Fruit fly (Drosophila melanogaster) whole organism, embryonic: ENCODE results near the gene CG14402.

Experiments
- ATbp ChIP-seq: fragments of 200-800 bp; sonication (Bioruptor generic); optimal IDR thresholded peaks from 2 replicates; lab custom pipeline; 2017; ENCODE audit warnings: missing biosample characterization, mild to moderate bottlenecking, missing genetic modification characterization, missing genetic modification reagents
- CG11398 ChIP-seq: fragments of 200-800 bp; sonication (Bioruptor generic); optimal IDR thresholded peaks from 2 replicates; lab custom pipeline; 2016; ENCODE audit warnings: missing biosample characterization, missing genetic modification characterization
- CG11560 ChIP-seq: fragments of 200-800 bp; sonication (Bioruptor generic); IDR thresholded peaks from 3 replicates; pipeline ENCODE4 v1.3.6; 2022; ENCODE audit warnings: missing biosample characterization, missing genetic modification characterization
- CG11695 ChIP-seq: fragments of 200-800 bp; sonication (Bioruptor generic); IDR thresholded peaks from 3 replicates; pipeline ENCODE4 v1.3.6; 2022; ENCODE audit warnings: missing biosample characterization, missing genetic modification characterization
- CG12155 ChIP-seq: fragments of 200-800 bp; sonication (Bioruptor generic); optimal IDR thresholded peaks from 3 replicates; lab custom pipeline; 2016; ENCODE audit warnings: missing biosample characterization, missing genetic modification characterization
- CG12659 ChIP-seq: fragments of 200-800 bp; sonication (Bioruptor generic); optimal IDR thresholded peaks from 3 replicates; lab custom pipeline; 2017; ENCODE audit warnings: mild to moderate bottlenecking, missing biosample characterization, missing genetic modification reagents, missing genetic modification characterization
- CG14014 ChIP-seq: fragments of 200-800 bp; sonication (Bioruptor generic); IDR thresholded peaks from 2 replicates; pipeline ENCODE4 v1.3.6; 2022; ENCODE audit warnings: missing biosample characterization, missing genetic modification characterization
- CG15269 ChIP-seq: fragments of 200-800 bp; sonication (Bioruptor generic); optimal IDR thresholded peaks from 2 replicates; lab custom pipeline; 2018; ENCODE audit warnings: missing biosample characterization, mild to moderate bottlenecking, missing genetic modification characterization, moderate library complexity
- CG1602 ChIP-seq: fragments of 200-800 bp; sonication (Bioruptor generic); optimal IDR thresholded peaks from 3 replicates; lab custom pipeline; 2016; ENCODE audit warnings: missing biosample characterization, missing genetic modification characterization
- CG1603 ChIP-seq: fragments of 200-800 bp; sonication (Bioruptor generic); optimal IDR thresholded peaks from 2 replicates; lab custom pipeline; 2019; ENCODE audit warnings: missing biosample characterization, mild to moderate bottlenecking, missing genetic modification characterization, moderate library complexity
- CG16813 ChIP-seq: fragments of 200-800 bp; sonication (Bioruptor generic); IDR thresholded peaks from 3 replicates; pipeline ENCODE4 v1.3.6; 2022; ENCODE audit warnings: missing biosample characterization, missing genetic modification characterization; ENCODE audit not compliant: partially characterized antibody
- CG17359 ChIP-seq: fragments of 200-800 bp; sonication (Bioruptor generic); optimal IDR thresholded peaks from 3 replicates; lab custom pipeline; 2018; ENCODE audit warnings: missing biosample characterization, mild to moderate bottlenecking, missing genetic modification characterization, moderate library complexity
- CG17385 ChIP-seq: fragments of 200-800 bp; sonication (Bioruptor generic); optimal IDR thresholded peaks from 3 replicates; lab custom pipeline; 2018; ENCODE audit warnings: missing biosample characterization, mild to moderate bottlenecking, missing genetic modification characterization
- CG17612 ChIP-seq: fragments of 200-800 bp; sonication (Bioruptor generic); IDR thresholded peaks from 2 replicates; pipeline ENCODE4 v1.3.6; 2022; ENCODE audit warnings: missing biosample characterization, missing genetic modification characterization
- CG17829 ChIP-seq: fragments of 200-800 bp; optimal IDR thresholded peaks from 2 replicates; lab custom pipeline; 2019; ENCODE audit warnings: missing biosample characterization, mild to moderate bottlenecking, missing genetic modification characterization, moderate library complexity
- CG18262 ChIP-seq: fragments of 200-800 bp; optimal IDR thresholded peaks from 3 replicates; lab custom pipeline; 2019; ENCODE audit warnings: missing biosample characterization, mild to moderate bottlenecking, missing genetic modification characterization, moderate library complexity
- CG2712 ChIP-seq: fragments of 200-800 bp; optimal IDR thresholded peaks from 3 replicates; lab custom pipeline; 2019; ENCODE audit warnings: missing biosample characterization, mild to moderate bottlenecking, missing genetic modification characterization, moderate library complexity
- CG31365 ChIP-seq: fragments of 200-800 bp; sonication (Bioruptor generic); optimal IDR thresholded peaks from 2 replicates; lab custom pipeline; 2018; ENCODE audit warnings: missing biosample characterization, mild to moderate bottlenecking, missing genetic modification characterization
- CG32772 ChIP-seq: fragments of 200-800 bp; sonication (Bioruptor generic); IDR thresholded peaks from 2 replicates; pipeline ENCODE4 v1.3.6; 2022; ENCODE audit warnings: missing biosample characterization, missing genetic modification characterization
- CG3281 ChIP-seq: fragments of 200-800 bp; sonication (Bioruptor generic); optimal IDR thresholded peaks from 3 replicates; lab custom pipeline; 2017; ENCODE audit warnings: missing biosample characterization, mild to moderate bottlenecking, missing genetic modification characterization
- CG4360 ChIP-seq: fragments of 200-800 bp; sonication (Bioruptor generic); IDR thresholded peaks from 2 replicates; pipeline ENCODE4 v1.3.6; 2022; ENCODE audit warnings: missing biosample characterization, missing genetic modification characterization
- CG5953 ChIP-seq: fragments of 200-800 bp; sonication (Bioruptor generic); IDR thresholded peaks from 2 replicates; pipeline ENCODE4 v1.3.6; 2022; ENCODE audit warnings: missing biosample characterization, missing genetic modification characterization
- CG8290 ChIP-seq, 3 experiments: fragments of 200-800 bp; sonication (Bioruptor generic); optimal IDR thresholded peaks; 2 replicates each; lab custom pipeline; 2016 to 2019; ENCODE audit warnings: missing biosample characterization in 3 of 3, missing genetic modification characterization in 3 of 3, mild to moderate bottlenecking in 2 of 3, moderate library complexity in 1 of 3
- Hr51 ChIP-seq, 2 experiments: fragments of 200-800 bp; sonication (Bioruptor generic); optimal IDR thresholded peaks; 2 replicates in 1 of 2; 3 replicates in 1 of 2; lab custom pipeline; 2016 to 2018; ENCODE audit warnings: missing biosample characterization in 2 of 2, missing genetic modification characterization in 2 of 2, mild to moderate bottlenecking in 1 of 2, moderate library complexity in 1 of 2
- Ptx1 ChIP-seq: fragments of 200-800 bp; sonication (Bioruptor generic); IDR thresholded peaks from 2 replicates; pipeline ENCODE4 v1.3.6; 2022; ENCODE audit warnings: missing biosample characterization, missing genetic modification characterization
- Scr ChIP-seq: fragments of 200-800 bp; sonication (Bioruptor generic); IDR thresholded peaks from 2 replicates; pipeline ENCODE4 v1.3.6; 2022; ENCODE audit warnings: missing biosample characterization, missing genetic modification characterization; ENCODE audit not compliant: partially characterized antibody
- abd-A ChIP-seq: fragments of 200-800 bp; sonication (Bioruptor generic); optimal IDR thresholded peaks from 3 replicates; lab custom pipeline; 2019; ENCODE audit warnings: missing biosample characterization, mild to moderate bottlenecking, missing genetic modification characterization, moderate library complexity
- amos ChIP-seq: fragments of 200-800 bp; sonication (Bioruptor generic); IDR thresholded peaks from 2 replicates; pipeline ENCODE4 v1.3.6; 2022; ENCODE audit warnings: missing biosample characterization, missing genetic modification characterization; ENCODE audit not compliant: partially characterized antibody
- bab2 ChIP-seq: fragments of 200-800 bp; sonication (Bioruptor generic); optimal IDR thresholded peaks from 2 replicates; lab custom pipeline; 2016; ENCODE audit warnings: missing biosample characterization, missing genetic modification characterization
- bsh ChIP-seq, 2 experiments: fragments of 200-800 bp; sonication (Bioruptor generic); optimal IDR thresholded peaks; 2 replicates each; lab custom pipeline; 2017 to 2018; ENCODE audit warnings: mild to moderate bottlenecking in 2 of 2, missing biosample characterization in 2 of 2, missing genetic modification characterization in 2 of 2, moderate library complexity in 1 of 2
- cas ChIP-seq: fragments of 200-800 bp; sonication (Bioruptor generic); IDR thresholded peaks from 2 replicates; pipeline ENCODE4 v1.3.6; 2022; ENCODE audit warnings: missing biosample characterization, missing genetic modification characterization
- caup ChIP-seq: fragments of 200-800 bp; sonication (Bioruptor generic); optimal IDR thresholded peaks from 3 replicates; lab custom pipeline; 2017; ENCODE audit warnings: missing biosample characterization, mild to moderate bottlenecking, missing genetic modification characterization, moderate library complexity; ENCODE audit not compliant: severe bottlenecking
- ci ChIP-seq: fragments of 200-800 bp; sonication (Bioruptor generic); IDR thresholded peaks from 3 replicates; pipeline ENCODE4 v1.3.6; 2022; ENCODE audit warnings: missing biosample characterization, missing genetic modification characterization
- dpn ChIP-seq, 2 experiments: fragments of 200-800 bp; sonication (Bioruptor generic); optimal IDR thresholded peaks; 3 replicates each; lab custom pipeline; 2016; ENCODE audit warnings: missing biosample characterization in 2 of 2, missing genetic modification characterization in 2 of 2
- fd3F ChIP-seq: fragments of 200-800 bp; sonication (Bioruptor generic); optimal IDR thresholded peaks from 2 replicates; lab custom pipeline; 2018; ENCODE audit warnings: missing biosample characterization, mild to moderate bottlenecking, missing genetic modification characterization, moderate library complexity
- fu2 ChIP-seq: fragments of 200-800 bp; sonication (Bioruptor generic); optimal IDR thresholded peaks from 2 replicates; lab custom pipeline; 2016; ENCODE audit warnings: missing biosample characterization, missing genetic modification characterization
- grau ChIP-seq: fragments of 200-800 bp; optimal IDR thresholded peaks from 3 replicates; lab custom pipeline; 2019; ENCODE audit warnings: missing biosample characterization, mild to moderate bottlenecking, missing genetic modification characterization, moderate library complexity
- gsb ChIP-seq: fragments of 200-800 bp; sonication (Bioruptor generic); IDR thresholded peaks from 2 replicates; pipeline ENCODE4 v1.3.6; 2022; ENCODE audit warnings: missing biosample characterization, missing genetic modification characterization
- ham ChIP-seq: fragments of 200-800 bp; sonication (Bioruptor generic); IDR thresholded peaks from 2 replicates; pipeline ENCODE4 v1.3.6; 2022; ENCODE audit warnings: missing biosample characterization, missing genetic modification characterization
- onecut ChIP-seq: fragments of 200-800 bp; sonication (Bioruptor generic); IDR thresholded peaks from 2 replicates; pipeline ENCODE4 v1.3.6; 2022; ENCODE audit warnings: missing biosample characterization, missing genetic modification characterization
- otp ChIP-seq: fragments of 200-800 bp; sonication (Bioruptor generic); IDR thresholded peaks from 3 replicates; pipeline ENCODE4, ENCODE4 v1.3.6; 2022; ENCODE audit warnings: missing biosample characterization, missing genetic modification characterization
- pzg ChIP-seq: fragments of 200-800 bp; sonication (Bioruptor generic); optimal IDR thresholded peaks from 3 replicates; lab custom pipeline; 2018; ENCODE audit warnings: missing biosample characterization, mild to moderate bottlenecking, missing genetic modification characterization, moderate library complexity
- sd ChIP-seq: fragments of 200-800 bp; sonication (Bioruptor generic); optimal IDR thresholded peaks from 3 replicates; lab custom pipeline; 2018; ENCODE audit warnings: missing biosample characterization, mild to moderate bottlenecking, missing genetic modification characterization, moderate library complexity
- seq ChIP-seq: fragments of 200-800 bp; sonication (Bioruptor generic); IDR thresholded peaks from 2 replicates; pipeline ENCODE4 v1.3.6; 2022; ENCODE audit warnings: missing biosample characterization, missing genetic modification characterization
- sob ChIP-seq: fragments of 200-800 bp; sonication (Bioruptor generic); IDR thresholded peaks from 2 replicates; pipeline ENCODE4 v1.3.6; 2022; ENCODE audit warnings: missing biosample characterization, missing genetic modification characterization
- trh ChIP-seq: fragments of 200-800 bp; sonication (Bioruptor generic); optimal IDR thresholded peaks from 2 replicates; lab custom pipeline; 2016; ENCODE audit warnings: missing biosample characterization, missing genetic modification characterization
- ttk ChIP-seq: fragments of 200-800 bp; sonication (Bioruptor generic); IDR thresholded peaks from 2 replicates; pipeline ENCODE4 v2.1.2; 2022; ENCODE audit warnings: missing biosample characterization, missing genetic modification characterization

Gene CG14402

dm6 chr2L:20807617-20808509 lies 41.2 kb upstream of the CG14402 start (continued):
- TF ChIP-seq bsh (GFP tag; optimal IDR thresholded peaks at IDR 0.05; lab: Kevin White, UChicago) (peak in 1 of 2 experiments; percentile 36), caup (GFP tag; lab: Kevin White, UChicago) (peak; percentile 74), abd-A (tag; lab: Kevin White, UChicago) (peak; percentile 90), CG12659 (peak; percentile 32), CG31365 (tag; lab: Kevin White, UChicago) (peak; percentile 43), fu2 (GFP tag; lab: Kevin White, UChicago) (no peak), seq (GFP tag; lab: Robert Waterston, UW) (peak; percentile 23), CG17385 (GFP tag; lab: Kevin White, UChicago) (peak; percentile 31), cas (GFP tag; lab: Robert Waterston, UW) (no peak), bab2 (peak; percentile 2), otp (GFP tag; lab: Robert Waterston, UW) (peak; percentile 56; the same call in 1 of the 3 replicates), CG18262 (tag; lab: Kevin White, UChicago) (peak; percentile 39), CG32772 (GFP tag; lab: Robert Waterston, UW) (peak; percentile 45; the same call in 1 of the 2 replicates), CG5953 (no peak), Scr (GFP tag; lab: Robert Waterston, UW) (no peak), CG17359 (peak; percentile 53), onecut (peak; percentile 95), CG1602 (peak; percentile 3), CG17829 (tag; lab: Kevin White, UChicago) (peak; percentile 28), CG4360 (GFP tag; lab: Robert Waterston, UW) (no peak), Hr51 (GFP tag; optimal IDR thresholded peaks at IDR 0.05; lab: Kevin White, UChicago) (peak; percentile 6 to 68), CG11695 (GFP tag; lab: Robert Waterston, UW) (peak; percentile 70), fd3F (peak; percentile 61), CG15269 (tag; lab: Kevin White, UChicago) (peak; percentile 67), pzg (GFP tag; lab: Kevin White, UChicago) (no peak), CG12155 (GFP tag; lab: Kevin White, UChicago) (peak; percentile 18), grau (tag; lab: Kevin White, UChicago) (peak; percentile 67), ttk (GFP tag; lab: Robert Waterston, UW) (0 out of 2 replicates have a peak, but pooled peaks have one; percentile 12), CG11560 (tag; lab: Robert Waterston, UW) (no peak), amos (GFP tag; lab: Robert Waterston, UW) (no peak), trh (GFP tag; lab: Kevin White, UChicago) (no peak), ham (GFP tag; lab: Robert Waterston, UW) (no peak), CG3281 (GFP tag; lab: Kevin White, UChicago) (peak; percentile 61), CG1603 (tag; lab: Kevin White, UChicago) (peak; percentile 11), CG14014 (GFP tag; lab: Robert Waterston, UW) (peak; percentile 52), ci (GFP tag; lab: Robert Waterston, UW) (peak; percentile 8; the same call in 2 of the 3 replicates), dpn (GFP tag; optimal IDR thresholded peaks at IDR 0.05; lab: Kevin White, UChicago) (peak in 1 of 2 experiments; percentile 4), CG16813 (GFP tag; lab: Robert Waterston, UW) (no peak), gsb (GFP tag; lab: Robert Waterston, UW) (peak; percentile 22; the same call in 1 of the 2 replicates), CG17612 (GFP tag; lab: Robert Waterston, UW) (no peak), CG2712 (peak; percentile 56), Ptx1 (GFP tag; lab: Robert Waterston, UW) (peak; percentile 76), CG11398 (GFP tag; lab: Kevin White, UChicago) (peak; percentile 10), CG8290 (GFP tag; optimal IDR thresholded peaks at IDR 0.05; lab: Kevin White, UChicago) (no peak), CG8290 (tag; optimal IDR thresholded peaks at IDR 0.05; lab: Kevin White, UChicago) (peak in 1 of 2 experiments; percentile 4), sd (tag; lab: Kevin White, UChicago) (peak; percentile 25), ATbp (GFP tag; lab: Kevin White, UChicago) (peak; percentile 80), sob (GFP tag; lab: Robert Waterston, UW) (peak; percentile 52)
